Fruit fly (Drosophila melanogaster): ENCODE results near the gene tim.
A peak's percentile ranks its signal among the peaks of the same experiment; 100 is the strongest.

The tim gene

DNA sequence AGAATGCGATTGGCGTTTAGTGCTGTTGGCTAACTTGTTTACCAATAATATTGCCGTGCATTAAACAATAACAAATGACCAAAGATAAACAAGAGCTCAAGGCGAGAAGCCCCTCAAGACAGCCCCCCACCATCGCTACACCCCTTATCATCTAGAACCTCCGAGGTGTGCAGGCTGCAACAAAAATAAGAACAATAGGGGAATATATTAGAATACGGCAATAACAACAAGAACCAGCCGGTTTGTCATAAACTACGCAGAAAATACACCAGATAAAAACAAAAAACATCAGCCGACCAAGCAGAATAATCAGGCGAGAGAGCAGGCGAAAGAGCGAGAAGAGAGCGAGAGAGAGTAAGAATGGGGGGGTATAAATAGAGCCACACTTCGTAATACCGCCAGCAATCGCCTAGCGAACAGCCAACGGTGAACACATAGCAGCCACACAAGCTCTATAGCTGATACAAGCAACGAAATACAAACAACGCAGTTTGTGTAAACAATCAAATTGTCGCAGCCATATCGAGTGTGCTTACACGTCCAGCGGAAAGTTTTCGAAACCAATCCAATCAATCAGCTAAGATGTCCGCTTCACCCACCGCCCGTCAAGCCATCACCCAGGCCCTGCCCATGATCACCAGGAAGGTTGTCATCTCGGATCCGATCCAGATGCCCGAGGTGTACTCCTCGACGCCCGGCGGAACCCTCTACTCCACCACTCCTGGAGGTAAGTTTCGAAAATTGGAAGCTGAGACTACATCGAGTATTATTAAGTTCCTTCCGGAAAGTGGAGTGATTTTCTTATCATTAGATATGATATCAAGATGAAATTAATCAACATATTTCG, 29.7 kb downstream of the tim start, which contains the start of gene Thor (continued):
- no peak for TF ChIP-seq ind (GFP tag; optimal IDR thresholded peaks at IDR 0.05)
- TF ChIP-seq ac (GFP tag; optimal IDR thresholded peaks at IDR 0.05), result peak; percentile 56
- TF ChIP-seq CG11695 (GFP tag; IDR thresholded peaks at IDR 0.05), result peak; percentile 57; the same call in 1 of the 3 replicates
- peak; percentile 88 for TF ChIP-seq CG2199 (GFP tag; IDR thresholded peaks at IDR 0.05)
- TF ChIP-seq CG9437 (GFP tag; optimal IDR thresholded peaks at IDR 0.05), result no peak
- TF ChIP-seq croc (GFP tag; conservative IDR thresholded peaks at IDR 0.05), result no peak
- TF ChIP-seq Nf-YA (GFP tag; IDR thresholded peaks at IDR 0.05), result peak; percentile 53; the same call in 1 of the 2 replicates
- peak; percentile 73; the same call in 1 of the 2 replicates for TF ChIP-seq tna (GFP tag; IDR thresholded peaks at IDR 0.05; ENCODE audit: partially characterized antibody)
- peak; percentile 66; the same call in 1 of the 2 replicates for TF ChIP-seq HLH3B (GFP tag; IDR thresholded peaks at IDR 0.05)
- no peak; the same call in 2 of the 3 replicates for TF ChIP-seq zen2 (GFP tag; IDR thresholded peaks at IDR 0.05; ENCODE audit: partially characterized antibody)
- TF ChIP-seq jumu (GFP tag; optimal IDR thresholded peaks at IDR 0.05), result peak; percentile 62
- peak; percentile 29 for TF ChIP-seq pfk (GFP tag; optimal IDR thresholded peaks at IDR 0.05)
- TF ChIP-seq ssp (GFP tag; IDR thresholded peaks at IDR 0.05), result no peak
- peak; percentile 41; the same call in 1 of the 2 replicates for TF ChIP-seq CG11085 (GFP tag; IDR thresholded peaks at IDR 0.05)
- peak; percentile 84 for TF ChIP-seq Dbx (GFP tag; IDR thresholded peaks at IDR 0.05)
- peak; percentile 80 for TF ChIP-seq CG7987 (GFP tag; optimal IDR thresholded peaks at IDR 0.05)
- TF ChIP-seq CG7372 (GFP tag; IDR thresholded peaks at IDR 0.05), result peak; percentile 13; the same call in 1 of the 2 replicates
- TF ChIP-seq nerfin-1 (tag; optimal IDR thresholded peaks at IDR 0.05), result peak; percentile 63
- TF ChIP-seq CG12155 (GFP tag; optimal IDR thresholded peaks at IDR 0.05), result peak; percentile 24
- no peak for TF ChIP-seq CG10366 (GFP tag; IDR thresholded peaks at IDR 0.05)
- TF ChIP-seq dimm (GFP tag; IDR thresholded peaks at IDR 0.05), result 0 out of 2 replicates have a peak, but pooled peaks have one; percentile 4
- peak; percentile 26 for TF ChIP-seq CG8944 (GFP tag; optimal IDR thresholded peaks at IDR 0.05)
- peak; percentile 25 for TF ChIP-seq Dek (tag; optimal IDR thresholded peaks at IDR 0.05)
- TF ChIP-seq MTF-1 (GFP tag; optimal IDR thresholded peaks at IDR 0.05; ENCODE audit: borderline replicate concordance), result peak; percentile 86
- TF ChIP-seq Ets65A (GFP tag), result peak; percentile 41
- TF ChIP-seq otp (GFP tag; IDR thresholded peaks at IDR 0.05), result peak; percentile 89
- no peak for TF ChIP-seq Sry-β (GFP tag; optimal IDR thresholded peaks at IDR 0.05)
- TF ChIP-seq CG1602 (GFP tag; optimal IDR thresholded peaks at IDR 0.05), result peak; percentile 7
- no peak for TF ChIP-seq Usf (GFP tag; optimal IDR thresholded peaks at IDR 0.05)
- no peak for TF ChIP-seq jing (GFP tag; optimal IDR thresholded peaks at IDR 0.05)
- TF ChIP-seq CG17568 (GFP tag; optimal IDR thresholded peaks at IDR 0.05), result peak; percentile 71
- peak; percentile 82 for TF ChIP-seq HmgD (GFP tag; optimal IDR thresholded peaks at IDR 0.05)
- TF ChIP-seq Deaf1 (tag; optimal IDR thresholded peaks at IDR 0.05), result peak; percentile 89
- TF ChIP-seq bab2 (GFP tag; optimal IDR thresholded peaks at IDR 0.05), result peak; percentile 11
- peak; percentile 80 for TF ChIP-seq CG11398 (GFP tag; optimal IDR thresholded peaks at IDR 0.05)
- peak; percentile 94 for TF ChIP-seq CG10543 (GFP tag; optimal IDR thresholded peaks at IDR 0.05)
- TF ChIP-seq bowl (GFP tag; IDR thresholded peaks at IDR 0.05), result peak; percentile 74
- TF ChIP-seq cato (GFP tag; optimal IDR thresholded peaks at IDR 0.05; ENCODE audit: borderline replicate concordance), result no peak
- TF ChIP-seq eyg (GFP tag; optimal IDR thresholded peaks at IDR 0.05), result peak; percentile 72
- peak; percentile 22 for TF ChIP-seq CG9609 (GFP tag; optimal IDR thresholded peaks at IDR 0.05)
- peak; percentile 13 for TF ChIP-seq CG4820 (GFP tag; optimal IDR thresholded peaks at IDR 0.05)
- TF ChIP-seq toy (GFP tag; IDR thresholded peaks at IDR 0.05), result peak; percentile 61; the same call in 1 of the 2 replicates
- peak; percentile 97 for TF ChIP-seq HLHmδ (GFP tag; optimal IDR thresholded peaks at IDR 0.05)
- peak; percentile 27 for TF ChIP-seq ems (GFP tag; optimal IDR thresholded peaks at IDR 0.05)
- peak; percentile 65; the same call in 1 of the 2 replicates for TF ChIP-seq danr (GFP tag; IDR thresholded peaks at IDR 0.05)
- peak; percentile 63 for TF ChIP-seq cas (GFP tag; IDR thresholded peaks at IDR 0.05)
- TF ChIP-seq caup (GFP tag; optimal IDR thresholded peaks at IDR 0.05; ENCODE audit: severe bottlenecking), result peak; percentile 91
- peak; percentile 56 for TF ChIP-seq CG12744 (GFP tag; optimal IDR thresholded peaks at IDR 0.05)
- TF ChIP-seq Oaz (GFP tag; IDR thresholded peaks at IDR 0.05), result no peak
